Worm (Caenorhabditis elegans): ENCODE data around the gene srh-182.

Gene srh-182

ce11 chrV:18504610-18505009, 31.3 kb upstream of the srh-182 start:
- no peak for TF ChIP-seq aly-2 (tag; optimal IDR thresholded peaks at IDR 0.05)
- no peak for TF ChIP-seq nhr-237 (tag; optimal IDR thresholded peaks at IDR 0.05)
- no peak for TF ChIP-seq snpc-4 (tag; optimal IDR thresholded peaks at IDR 0.05)
- no peak for TF ChIP-seq lin-13 (GFP tag; optimal IDR thresholded peaks at IDR 0.05)
- no peak for TF ChIP-seq nhr-10 (tag; optimal IDR thresholded peaks at IDR 0.05)
- no peak for TF ChIP-seq C34F6.9 (tag; optimal IDR thresholded peaks at IDR 0.05)
- TF ChIP-seq lsy-2 (tag; optimal IDR thresholded peaks at IDR 0.05) = no peak
- no peak for TF ChIP-seq fos-1 (tag; optimal IDR thresholded peaks at IDR 0.05)
- no peak for TF ChIP-seq ztf-4 (tag; optimal IDR thresholded peaks at IDR 0.05)
- no peak for TF ChIP-seq ceh-82 (tag; optimal IDR thresholded peaks at IDR 0.05)
- no peak for TF ChIP-seq R02D3.7 (tag; optimal IDR thresholded peaks at IDR 0.05)

- TF ChIP-seq crh-2 (tag; optimal IDR thresholded peaks at IDR 0.05) = no peak
- no peak for TF ChIP-seq egl-27 (tag; optimal IDR thresholded peaks at IDR 0.05)
- TF ChIP-seq unc-62 (GFP tag; optimal IDR thresholded peaks at IDR 0.05) = no peak
- TF ChIP-seq sma-3 (GFP tag; optimal IDR thresholded peaks at IDR 0.05) = no peak
- no peak for TF ChIP-seq C34F6.9 (tag; optimal IDR thresholded peaks at IDR 0.05)
- no peak for TF ChIP-seq elt-1 (tag; optimal IDR thresholded peaks at IDR 0.05)
- TF ChIP-seq sem-4 (tag; optimal IDR thresholded peaks at IDR 0.05) = no peak
- no peak for TF ChIP-seq zag-1 (tag; optimal IDR thresholded peaks at IDR 0.05)
- no peak for TF ChIP-seq sma-9 (GFP tag; optimal IDR thresholded peaks at IDR 0.05)
- no peak for TF ChIP-seq sma-9 (tag; optimal IDR thresholded peaks at IDR 0.05)
- no peak for TF ChIP-seq lin-13 (GFP tag; optimal IDR thresholded peaks at IDR 0.05)
- TF ChIP-seq ZK546.5 (tag; optimal IDR thresholded peaks at IDR 0.05) = no peak
- no peak for TF ChIP-seq nhr-237 (tag; optimal IDR thresholded peaks at IDR 0.05)
Measured at ce11 chrV:18491961-18492360, 18.6 kb upstream of the srh-182 start, which contains the start of gene slo-1. slo-1 (plus strand) TSS chrV:18492261.

- no peak for TF ChIP-seq crh-2 (tag; optimal IDR thresholded peaks at IDR 0.05)
- no peak for TF ChIP-seq nhr-21 (tag; optimal IDR thresholded peaks at IDR 0.05)
- peak; percentile 31 for TF ChIP-seq unc-39 (tag; optimal IDR thresholded peaks at IDR 0.05)
- TF ChIP-seq C34F6.9 (tag; optimal IDR thresholded peaks at IDR 0.05) = peak; percentile 69
- TF ChIP-seq ztf-11 (tag; optimal IDR thresholded peaks at IDR 0.05) = no peak
- TF ChIP-seq ama-1 (optimal IDR thresholded peaks at IDR 0.05) = no peak
- peak; percentile 62 for TF ChIP-seq snpc-4 (tag; optimal IDR thresholded peaks at IDR 0.05)
- TF ChIP-seq ceh-16 (tag; optimal IDR thresholded peaks at IDR 0.05) = no peak
- peak in 1 of 2 experiments; percentile 64 for TF ChIP-seq lsy-2 (tag; optimal IDR thresholded peaks at IDR 0.05)
- TF ChIP-seq R02D3.7 (tag; optimal IDR thresholded peaks at IDR 0.05) = no peak
- TF ChIP-seq mdl-1 (tag; optimal IDR thresholded peaks at IDR 0.05) = peak in 1 of 2 experiments; percentile 55
- TF ChIP-seq nhr-129 (tag; optimal IDR thresholded peaks at IDR 0.05) = peak; percentile 52
- TF ChIP-seq sma-3 (GFP tag; optimal IDR thresholded peaks at IDR 0.05) = no peak
- TF ChIP-seq unc-55 (GFP tag; optimal IDR thresholded peaks at IDR 0.05) = peak; percentile 76
- no peak for TF ChIP-seq aly-2 (tag; optimal IDR thresholded peaks at IDR 0.05)
- TF ChIP-seq lin-11 (tag; optimal IDR thresholded peaks at IDR 0.05) = no peak
- no peak for TF ChIP-seq nhr-25 (tag; optimal IDR thresholded peaks at IDR 0.05)
- peak; percentile 67 for TF ChIP-seq zag-1 (tag; optimal IDR thresholded peaks at IDR 0.05)
- TF ChIP-seq F13H6.1 (tag; optimal IDR thresholded peaks at IDR 0.05) = peak; percentile 6
Measured at ce11 chrV:18490284-18490832, 17.0 kb upstream of the srh-182 start.

ce11 chrV:18487158-18487557, 13.8 kb upstream of the srh-182 start, which contains the start of gene Y51A2D.18:
Y51A2D.18 (minus strand) TSS chrV:18487258.
- TF ChIP-seq gmeb-1 (tag; optimal IDR thresholded peaks at IDR 0.05) (no peak), sem-4 (tag; optimal IDR thresholded peaks at IDR 0.05) (no peak), egl-27 (tag; optimal IDR thresholded peaks at IDR 0.05) (no peak), C34F6.9 (tag; optimal IDR thresholded peaks at IDR 0.05) (no peak), ceh-16 (tag; optimal IDR thresholded peaks at IDR 0.05) (no peak), nhr-25 (tag; optimal IDR thresholded peaks at IDR 0.05) (no peak), ama-1 (optimal IDR thresholded peaks at IDR 0.05) (no peak), elt-3 (tag; optimal IDR thresholded peaks at IDR 0.05) (no peak), mbf-1 (tag; optimal IDR thresholded peaks at IDR 0.05) (no peak), unc-62 (GFP tag; optimal IDR thresholded peaks at IDR 0.05) (no peak), unc-39 (tag; optimal IDR thresholded peaks at IDR 0.05) (no peak), aly-2 (tag; optimal IDR thresholded peaks at IDR 0.05) (no peak)

- no peak for TF ChIP-seq ZK546.5 (tag; optimal IDR thresholded peaks at IDR 0.05)
- TF ChIP-seq unc-62 (GFP tag; optimal IDR thresholded peaks at IDR 0.05) = no peak
- no peak for TF ChIP-seq blmp-1 (tag; optimal IDR thresholded peaks at IDR 0.05; ENCODE audit: insufficient read depth)
- TF ChIP-seq alr-1 (tag; optimal IDR thresholded peaks at IDR 0.05) = no peak
- no peak for TF ChIP-seq nhr-23 (tag; optimal IDR thresholded peaks at IDR 0.05)
- TF ChIP-seq ztf-1 (GFP tag; conservative IDR thresholded peaks at IDR 0.05) = no peak
- no peak for TF ChIP-seq nhr-129 (tag; optimal IDR thresholded peaks at IDR 0.05)
- TF ChIP-seq nhr-11 (tag; optimal IDR thresholded peaks at IDR 0.05) = no peak
- no peak for TF ChIP-seq aly-2 (tag; optimal IDR thresholded peaks at IDR 0.05)
- no peak for TF ChIP-seq mdl-1 (tag; optimal IDR thresholded peaks at IDR 0.05)
- no peak for TF ChIP-seq sma-3 (GFP tag; optimal IDR thresholded peaks at IDR 0.05)
- no peak for TF ChIP-seq egl-27 (tag; optimal IDR thresholded peaks at IDR 0.05)
- TF ChIP-seq R02D3.7 (tag; optimal IDR thresholded peaks at IDR 0.05) = no peak
- TF ChIP-seq snpc-4 (tag; optimal IDR thresholded peaks at IDR 0.05) = no peak
- TF ChIP-seq unc-55 (GFP tag; optimal IDR thresholded peaks at IDR 0.05) = no peak
Measured at ce11 chrV:18480231-18480630, 6.9 kb upstream of the srh-182 start, which contains the start of gene srh-178. srh-178 (minus strand) TSS chrV:18480331.
